Fruit fly (Drosophila melanogaster) S2 (cell line): ENCODE data around the gene CG4022.
A peak's percentile ranks its signal among the peaks of the same experiment; 100 is the strongest.

Source experiments
- CG8478 ChIP-seq: fragments of >200 bp; optimal IDR thresholded peaks from 2 replicates; lab custom pipeline; 2018
- CTCF ChIP-seq, 2 experiments: fragments of >200 bp; optimal IDR thresholded peaks; 2 replicates each; lab custom pipeline; 2018

DNA sequence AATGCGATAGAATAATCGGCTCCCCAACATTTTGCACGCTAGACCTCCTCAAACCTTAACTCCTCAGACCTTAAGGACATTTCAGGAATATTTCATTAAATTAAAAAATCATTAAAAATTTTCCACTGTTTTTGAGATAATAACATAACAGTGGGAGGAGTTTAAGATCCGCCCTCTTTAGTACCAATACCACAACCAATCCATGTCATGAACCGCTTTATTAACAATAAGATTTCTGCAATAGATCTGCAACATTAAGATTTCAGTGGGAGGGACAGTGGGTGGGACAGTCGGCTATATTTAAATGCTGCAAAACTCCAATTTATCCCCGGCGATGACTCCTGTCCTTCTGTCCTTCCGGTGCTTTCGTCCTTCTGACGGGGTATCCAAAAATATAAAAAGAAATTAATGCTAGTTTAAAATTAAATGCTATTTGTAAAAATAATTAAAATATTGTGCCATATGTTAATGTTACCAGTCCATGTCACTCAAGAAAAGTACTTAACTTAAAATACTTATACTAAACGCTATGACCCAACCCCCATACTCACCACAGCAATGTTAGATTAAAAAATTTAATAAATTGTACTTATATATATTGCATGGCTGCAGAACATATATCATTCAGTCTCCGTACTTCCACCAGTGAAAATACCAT lies 32.1 kb upstream of the CG4022 start, which contains the start of gene Srg3:
- TF ChIP-seq CTCF (optimal IDR thresholded peaks at IDR 0.05; lab: Kevin White, UChicago): peak in 1 of 2 experiments; percentile 16
- no peak for TF ChIP-seq CG8478 (lab: Kevin White, UChicago)
